Worm (Caenorhabditis elegans) whole organism, L1 larva: Measurements from ENCODE around the gene T14G8.4.

Experiments
- C04F5.9 ChIP-seq: sonication (generic microtip); optimal IDR thresholded peaks from 2 replicates; lab custom pipeline; 2016; ENCODE audit warnings: missing genetic modification characterization, missing compliant biosample characterization
- F16B12.6 ChIP-seq: fragments of 150-350 bp; optimal IDR thresholded peaks from 2 replicates; lab custom pipeline; 2014; ENCODE audit warnings: missing biosample characterization, missing genetic modification characterization
- Y116A8C.19 ChIP-seq: sonication (generic microtip); optimal IDR thresholded peaks from 2 replicates; lab custom pipeline; 2016; ENCODE audit warnings: missing compliant biosample characterization, missing genetic modification characterization, borderline replicate concordance
- aha-1 ChIP-seq: fragments of 150-350 bp; optimal IDR thresholded peaks from 2 replicates; lab custom pipeline; 2014; ENCODE audit warnings: missing biosample characterization, missing genetic modification characterization
- aly-2 ChIP-seq: fragments of 150-350 bp; optimal IDR thresholded peaks from 2 replicates; lab custom pipeline; 2014; ENCODE audit warnings: missing biosample characterization, missing genetic modification characterization
- blmp-1 ChIP-seq: fragments of 150-350 bp; optimal IDR thresholded peaks from 2 replicates; lab custom pipeline; 2014; ENCODE audit warnings: missing biosample characterization, missing genetic modification characterization
- ceh-63 ChIP-seq: fragments of 200-800 bp; sonication (Bioruptor generic); optimal IDR thresholded peaks from 2 replicates; lab custom pipeline; 2018; ENCODE audit warnings: mild to moderate bottlenecking, missing genetic modification characterization, missing compliant biosample characterization
- ceh-8 ChIP-seq: fragments of 200-800 bp; sonication (Bioruptor generic); optimal IDR thresholded peaks from 2 replicates; lab custom pipeline; 2018; ENCODE audit warnings: mild to moderate bottlenecking, missing genetic modification characterization, moderate library complexity, missing compliant biosample characterization
- ceh-82 ChIP-seq, 3 experiments: fragments of 150-350 bp in 1 of 3; sonication (generic microtip) in 2 of 3; optimal IDR thresholded peaks; 2 replicates each; lab custom pipeline; 2014 to 2017; ENCODE audit warnings: missing biosample characterization in 3 of 3, missing genetic modification characterization in 3 of 3
- ceh-88 ChIP-seq: fragments of 200-800 bp; sonication (Bioruptor generic); IDR thresholded peaks from 2 replicates; pipeline ENCODE4 v1.3.6; 2022; ENCODE audit warnings: missing genetic modification characterization, missing compliant biosample characterization
- dpl-1 ChIP-seq, 3 experiments: fragments of 150-350 bp in 2 of 3; sonication (generic microtip) in 1 of 3; optimal IDR thresholded peaks; 2 replicates each; lab custom pipeline; 2014 to 2017; ENCODE audit warnings: missing biosample characterization in 3 of 3, missing genetic modification characterization in 3 of 3, missing genetic modification reagents in 3 of 3
- dsc-1 ChIP-seq: sonication (generic microtip); optimal IDR thresholded peaks from 2 replicates; lab custom pipeline; 2016; ENCODE audit warnings: mild to moderate bottlenecking, missing genetic modification characterization, missing compliant biosample characterization
- efl-1 ChIP-seq, 4 experiments: fragments of 150-350 bp; optimal IDR thresholded peaks in 3 of 4; peaks in 1 of 4; 1 replicate in 1 of 4; 2 replicates in 3 of 4; lab custom pipeline; 2014; ENCODE audit warnings: missing biosample characterization in 2 of 4, missing genetic modification characterization in 2 of 4, missing genetic modification reagents in 2 of 4
- egl-27 ChIP-seq, 2 experiments: fragments of 150-350 bp in 1 of 2; sonication (generic microtip); optimal IDR thresholded peaks; 3 replicates each; lab custom pipeline; 2017 to 2018; ENCODE audit warnings: missing biosample characterization in 2 of 2, missing genetic modification characterization in 2 of 2, missing genetic modification reagents in 2 of 2
- elt-2 ChIP-seq: sonication (generic microtip); optimal IDR thresholded peaks from 2 replicates; lab custom pipeline; 2016; ENCODE audit warnings: missing genetic modification characterization, mild to moderate bottlenecking, inconsistent platforms, missing compliant biosample characterization, missing genetic modification reagents
- fkh-10 ChIP-seq: sonication (generic microtip); optimal IDR thresholded peaks from 2 replicates; lab custom pipeline; 2017; ENCODE audit warnings: missing biosample characterization, missing genetic modification reagents, missing genetic modification characterization
- fkh-8 ChIP-seq: sonication (generic microtip); optimal IDR thresholded peaks from 2 replicates; lab custom pipeline; 2016; ENCODE audit warnings: mild to moderate bottlenecking, missing genetic modification characterization, missing compliant biosample characterization
- grh-1 ChIP-seq: fragments of 200-800 bp; sonication (Bioruptor generic); IDR thresholded peaks from 2 replicates; pipeline ENCODE4 v1.3.6; 2022; ENCODE audit warnings: missing genetic modification reagents, missing genetic modification characterization, missing compliant biosample characterization
- hlh-17 ChIP-seq: fragments of 200-800 bp; sonication (Bioruptor generic); optimal IDR thresholded peaks from 2 replicates; lab custom pipeline; 2018; ENCODE audit warnings: missing genetic modification characterization, mild to moderate bottlenecking, missing compliant biosample characterization, moderate library complexity, borderline replicate concordance
- hlh-4 ChIP-seq: sonication (generic microtip); optimal IDR thresholded peaks from 2 replicates; lab custom pipeline; 2016; ENCODE audit warnings: mild to moderate bottlenecking, missing genetic modification characterization, missing compliant biosample characterization
- irx-1 ChIP-seq: sonication (generic microtip); optimal IDR thresholded peaks from 2 replicates; lab custom pipeline; 2016; ENCODE audit warnings: missing genetic modification characterization, missing compliant biosample characterization
- lin-13 ChIP-seq: fragments of 150-350 bp; optimal IDR thresholded peaks from 2 replicates; lab custom pipeline; 2014; ENCODE audit warnings: missing biosample characterization, missing genetic modification reagents, missing genetic modification characterization
- lin-39 ChIP-seq: fragments of 150-350 bp; optimal IDR thresholded peaks from 2 replicates; lab custom pipeline; 2014; ENCODE audit warnings: missing biosample characterization, missing genetic modification reagents, missing genetic modification characterization
- lir-3 ChIP-seq: sonication (generic microtip); optimal IDR thresholded peaks from 2 replicates; lab custom pipeline; 2016; ENCODE audit warnings: mild to moderate bottlenecking, missing genetic modification characterization, moderate library complexity, missing compliant biosample characterization; ENCODE audit not compliant: poor library complexity
- mab-9 ChIP-seq: fragments of 200-800 bp; sonication (Bioruptor generic); IDR thresholded peaks from 2 replicates; pipeline ENCODE4 v1.3.6; 2022; ENCODE audit warnings: missing genetic modification reagents, missing genetic modification characterization, missing compliant biosample characterization
- mdl-1 ChIP-seq, 2 experiments: fragments of 150-350 bp; optimal IDR thresholded peaks; 2 replicates each; lab custom pipeline; 2014 to 2017; ENCODE audit warnings: missing biosample characterization in 2 of 2, missing genetic modification characterization in 2 of 2, inconsistent platforms in 1 of 2
- mef-2 ChIP-seq: fragments of 150-350 bp; optimal IDR thresholded peaks from 2 replicates; lab custom pipeline; 2014; ENCODE audit warnings: missing biosample characterization, missing genetic modification characterization
- mep-1 ChIP-seq: fragments of 150-350 bp; optimal IDR thresholded peaks from 2 replicates; lab custom pipeline; 2014; ENCODE audit warnings: missing biosample characterization, missing genetic modification characterization
- nhr-12 ChIP-seq: sonication (generic microtip); optimal IDR thresholded peaks from 2 replicates; lab custom pipeline; 2017; ENCODE audit warnings: missing biosample characterization, missing genetic modification characterization
- nhr-19 ChIP-seq: fragments of 200-800 bp; sonication (Bioruptor generic); conservative IDR thresholded peaks from 2 replicates; pipeline ENCODE4 v1.3.6; 2022; ENCODE audit warnings: missing genetic modification characterization, missing compliant biosample characterization
- nhr-237 ChIP-seq: fragments of 150-350 bp; optimal IDR thresholded peaks from 2 replicates; lab custom pipeline; 2014; ENCODE audit warnings: missing biosample characterization, missing genetic modification characterization
- nhr-71 ChIP-seq: sonication (generic microtip); optimal IDR thresholded peaks from 2 replicates; lab custom pipeline; 2016; ENCODE audit warnings: mild to moderate bottlenecking, missing genetic modification characterization, moderate library complexity, missing compliant biosample characterization
- nhr-90 ChIP-seq: sonication (generic microtip); optimal IDR thresholded peaks from 2 replicates; lab custom pipeline; 2016; ENCODE audit warnings: mild to moderate bottlenecking, missing genetic modification characterization, missing compliant biosample characterization; ENCODE audit not compliant: poor library complexity
- pag-3 ChIP-seq: sonication (generic microtip); optimal IDR thresholded peaks from 2 replicates; lab custom pipeline; 2017; ENCODE audit warnings: missing genetic modification characterization, mild to moderate bottlenecking, missing compliant biosample characterization, antibody characterized with exemption, borderline replicate concordance; ENCODE audit not compliant: insufficient read depth
- pqm-1 ChIP-seq: sonication (generic microtip); optimal IDR thresholded peaks from 3 replicates; lab custom pipeline; 2017; ENCODE audit warnings: missing biosample characterization, missing genetic modification characterization
- rnt-1 ChIP-seq: sonication (generic microtip); optimal IDR thresholded peaks from 2 replicates; lab custom pipeline; 2016; ENCODE audit warnings: mild to moderate bottlenecking, missing genetic modification characterization, moderate library complexity, missing compliant biosample characterization
- snu-23 ChIP-seq: sonication (generic microtip); optimal IDR thresholded peaks from 2 replicates; lab custom pipeline; 2016; ENCODE audit warnings: missing genetic modification characterization, missing compliant biosample characterization
- sox-4 ChIP-seq: sonication (generic microtip); optimal IDR thresholded peaks from 2 replicates; lab custom pipeline; 2016; ENCODE audit warnings: missing genetic modification characterization, missing compliant biosample characterization
- sptf-1 ChIP-seq: fragments of 150-350 bp; optimal IDR thresholded peaks from 2 replicates; lab custom pipeline; 2014; ENCODE audit warnings: missing biosample characterization, missing genetic modification characterization
- sup-37 ChIP-seq: fragments of 200-800 bp; sonication (Bioruptor generic); optimal IDR thresholded peaks from 2 replicates; lab custom pipeline; 2018; ENCODE audit warnings: mild to moderate bottlenecking, missing genetic modification characterization, missing compliant biosample characterization
- swsn-7 ChIP-seq: sonication (generic microtip); optimal IDR thresholded peaks from 2 replicates; lab custom pipeline; 2016; ENCODE audit warnings: missing genetic modification characterization, missing compliant biosample characterization
- tbx-2 ChIP-seq: sonication (generic microtip); optimal IDR thresholded peaks from 2 replicates; lab custom pipeline; 2016; ENCODE audit warnings: missing genetic modification characterization, missing compliant biosample characterization
- tlp-1 ChIP-seq: fragments of 150-350 bp; optimal IDR thresholded peaks from 2 replicates; lab custom pipeline; 2014; ENCODE audit warnings: missing biosample characterization, missing genetic modification characterization
- unc-130 ChIP-seq: fragments of 150-350 bp; optimal IDR thresholded peaks from 2 replicates; lab custom pipeline; 2017; ENCODE audit warnings: missing biosample characterization, missing genetic modification characterization, inconsistent platforms
- unc-30 ChIP-seq: sonication (generic microtip); optimal IDR thresholded peaks from 2 replicates; lab custom pipeline; 2017; ENCODE audit warnings: missing biosample characterization, missing genetic modification characterization
- unc-98 ChIP-seq: fragments of 200-800 bp; sonication (Bioruptor generic); IDR thresholded peaks from 2 replicates; pipeline ENCODE4 v1.3.6; 2022; ENCODE audit warnings: missing genetic modification characterization, missing compliant biosample characterization
- xbp-1 ChIP-seq: sonication (generic microtip); optimal IDR thresholded peaks from 2 replicates; lab custom pipeline; 2016; ENCODE audit warnings: missing genetic modification characterization, missing compliant biosample characterization
- zag-1 ChIP-seq: fragments of 150-350 bp; optimal IDR thresholded peaks from 2 replicates; lab custom pipeline; 2014; ENCODE audit warnings: missing biosample characterization, missing genetic modification characterization
- zip-4 ChIP-seq: fragments of 200-800 bp; sonication (Bioruptor generic); optimal IDR thresholded peaks from 2 replicates; lab custom pipeline; 2018; ENCODE audit warnings: mild to moderate bottlenecking, missing genetic modification characterization, moderate library complexity, missing compliant biosample characterization
- ztf-11 ChIP-seq, 2 experiments: sonication (generic microtip); optimal IDR thresholded peaks; 2 replicates each; lab custom pipeline; 2016 to 2017; ENCODE audit warnings: missing genetic modification characterization in 2 of 2, missing biosample characterization in 1 of 2, missing compliant biosample characterization in 1 of 2

Gene T14G8.4

ce11 chrX:12889837-12890449 is 26.2 kb upstream of the T14G8.4 start:
- TF ChIP-seq fkh-10 (peak; percentile 84), mef-2 (tag; lab: Kevin White, UChicago) (no peak), pqm-1 (tag; lab: Kevin White, UChicago) (no peak), zag-1 (tag; lab: Kevin White, UChicago) (no peak), ztf-11 (tag; optimal IDR thresholded peaks at IDR 0.05; lab: Kevin White, UChicago) (peak in 1 of 2 experiments; percentile 10), F16B12.6 (tag; lab: Kevin White, UChicago) (no peak), mab-9 (GFP tag; lab: Robert Waterston, UW) (no peak), mdl-1 (tag; optimal IDR thresholded peaks at IDR 0.05; lab: Kevin White, UChicago) (peak in 1 of 2 experiments; percentile 63), unc-30 (tag; lab: Kevin White, UChicago) (no peak), dpl-1 (GFP tag; optimal IDR thresholded peaks at IDR 0.05; lab: Kevin White, UChicago) (peak in 2 of 3 experiments; percentile 6 to 37), ceh-82 (tag; optimal IDR thresholded peaks at IDR 0.05; lab: Kevin White, UChicago) (peak; percentile 72 to 81 (median 80)), xbp-1 (tag; lab: Kevin White, UChicago) (peak; percentile 65), nhr-19 (peak; percentile 75), mep-1 (tag; lab: Kevin White, UChicago) (peak; percentile 74), ceh-88 (peak; percentile 57), ceh-8 (peak; percentile 64), pag-3 (no peak), aly-2 (tag; lab: Kevin White, UChicago) (peak; percentile 55), blmp-1 (tag; lab: Kevin White, UChicago) (peak; percentile 20), lin-39 (peak; percentile 36), efl-1 (optimal IDR thresholded peaks at IDR 0.05; lab: Kevin White, UChicago) (peak; percentile 36 to 50), efl-1 (GFP tag; optimal IDR thresholded peaks at IDR 0.05 in 1 of 2; lab: Kevin White, UChicago) (peak in 1 of 2 experiments; percentile 93), lir-3 (peak; percentile 12), snu-23 (GFP tag; lab: Kevin White, UChicago) (peak; percentile 84), nhr-71 (tag; lab: Kevin White, UChicago) (peak; percentile 86), dsc-1 (tag; lab: Kevin White, UChicago) (peak; percentile 73), egl-27 (tag; optimal IDR thresholded peaks at IDR 0.05; lab: Kevin White, UChicago) (peak in 1 of 2 experiments; percentile 41), C04F5.9 (tag; lab: Kevin White, UChicago) (no peak), sox-4 (tag; lab: Kevin White, UChicago) (peak; percentile 51), hlh-17 (no peak), fkh-8 (peak; percentile 86), nhr-12 (tag; lab: Kevin White, UChicago) (no peak), rnt-1 (peak; percentile 73), irx-1 (tag; lab: Kevin White, UChicago) (peak; percentile 31), ceh-63 (no peak), unc-130 (tag; lab: Kevin White, UChicago) (peak; percentile 81), tbx-2 (tag; lab: Kevin White, UChicago) (peak; percentile 61), hlh-4 (tag; lab: Kevin White, UChicago) (no peak), zip-4 (GFP tag; lab: Kevin White, UChicago) (peak; percentile 74), tlp-1 (tag; lab: Kevin White, UChicago) (no peak), Y116A8C.19 (tag; lab: Kevin White, UChicago) (no peak), unc-98 (no peak), sptf-1 (no peak), aha-1 (tag; lab: Kevin White, UChicago) (no peak), elt-2 (peak; percentile 21), grh-1 (no peak), nhr-90 (peak; percentile 67), swsn-7 (tag; lab: Kevin White, UChicago) (peak; percentile 79), sup-37 (GFP tag; lab: Kevin White, UChicago) (peak; percentile 37), lin-13 (GFP tag; lab: Kevin White, UChicago) (peak; percentile 27), nhr-237 (no peak)
